Worm (Caenorhabditis elegans) whole organism, late embryonic: ENCODE measurements around the gene hlh-33.

ENCODE experiments used
- K09A11.1 ChIP-seq: sonication (generic microtip); optimal IDR thresholded peaks from 2 replicates; lab custom pipeline; 2017; ENCODE audit warnings: antibody characterized with exemption, mild to moderate bottlenecking, missing genetic modification characterization, missing compliant biosample characterization; ENCODE audit not compliant: insufficient read depth
- T23F11.4 ChIP-seq: fragments of 200-800 bp; sonication (Bioruptor generic); optimal IDR thresholded peaks from 2 replicates; lab custom pipeline; 2018; ENCODE audit warnings: mild to moderate bottlenecking, missing genetic modification characterization, missing compliant biosample characterization
- Y22D7AL.16 ChIP-seq: sonication (generic microtip); optimal IDR thresholded peaks from 2 replicates; lab custom pipeline; 2016; ENCODE audit warnings: missing genetic modification characterization, missing compliant biosample characterization
- ama-1 ChIP-seq: fragments of 150-350 bp; optimal IDR thresholded peaks from 2 replicates; lab custom pipeline; 2014
- ceh-14 ChIP-seq: sonication (generic microtip); optimal IDR thresholded peaks from 2 replicates; lab custom pipeline; 2016; ENCODE audit warnings: missing genotype, missing genetic modification characterization, missing compliant biosample characterization
- ceh-18 ChIP-seq: sonication (generic microtip); optimal IDR thresholded peaks from 2 replicates; lab custom pipeline; 2016; ENCODE audit warnings: missing genetic modification characterization, missing compliant biosample characterization
- ceh-19 ChIP-seq: fragments of 200-800 bp; sonication (Bioruptor generic); optimal IDR thresholded peaks from 2 replicates; lab custom pipeline; 2018; ENCODE audit warnings: mild to moderate bottlenecking, missing genetic modification characterization, missing compliant biosample characterization
- ceh-22 ChIP-seq: sonication (generic microtip); optimal IDR thresholded peaks from 2 replicates; lab custom pipeline; 2017; ENCODE audit warnings: missing biosample characterization, missing genetic modification characterization
- ceh-24 ChIP-seq: sonication (generic microtip); optimal IDR thresholded peaks from 2 replicates; lab custom pipeline; 2016; ENCODE audit warnings: mild to moderate bottlenecking, missing genetic modification characterization, missing compliant biosample characterization
- ceh-30 ChIP-seq: fragments of 150-350 bp; optimal IDR thresholded peaks from 2 replicates; lab custom pipeline; 2014; ENCODE audit warnings: missing biosample characterization, missing genetic modification characterization
- ceh-34 ChIP-seq: sonication (generic microtip); optimal IDR thresholded peaks from 2 replicates; lab custom pipeline; 2016; ENCODE audit warnings: mild to moderate bottlenecking, missing genetic modification characterization, missing compliant biosample characterization
- ceh-45 ChIP-seq: fragments of 200-800 bp; sonication (Bioruptor generic); IDR thresholded peaks from 2 replicates; pipeline ENCODE4 v1.3.6; 2022; ENCODE audit warnings: missing genetic modification reagents, missing genetic modification characterization, missing compliant biosample characterization
- ceh-48 ChIP-seq: sonication (generic microtip); optimal IDR thresholded peaks from 2 replicates; lab custom pipeline; 2016; ENCODE audit warnings: missing genetic modification characterization, inconsistent platforms, missing compliant biosample characterization
- che-1 ChIP-seq: sonication (generic microtip); optimal IDR thresholded peaks from 2 replicates; lab custom pipeline; 2016; ENCODE audit warnings: mild to moderate bottlenecking, missing genetic modification characterization, missing compliant biosample characterization
- dmd-4 ChIP-seq: sonication (generic microtip); optimal IDR thresholded peaks from 2 replicates; lab custom pipeline; 2016; ENCODE audit warnings: borderline replicate concordance, missing genetic modification characterization, missing compliant biosample characterization
- elt-2 ChIP-seq: sonication (generic microtip); optimal IDR thresholded peaks from 2 replicates; lab custom pipeline; 2016; ENCODE audit warnings: missing genetic modification reagents, missing genetic modification characterization, missing compliant biosample characterization
- elt-4 ChIP-seq: sonication (generic microtip); optimal IDR thresholded peaks from 2 replicates; lab custom pipeline; 2016; ENCODE audit warnings: missing genetic modification characterization, missing compliant biosample characterization
- fax-1 ChIP-seq: sonication (generic microtip); optimal IDR thresholded peaks from 2 replicates; lab custom pipeline; 2016; ENCODE audit warnings: missing genotype, missing genetic modification characterization, missing compliant biosample characterization
- fkh-10 ChIP-seq: fragments of 150-350 bp; optimal IDR thresholded peaks from 2 replicates; lab custom pipeline; 2014; ENCODE audit warnings: missing biosample characterization, missing genetic modification reagents, missing genetic modification characterization
- hlh-30 ChIP-seq: sonication (generic microtip); optimal IDR thresholded peaks from 2 replicates; lab custom pipeline; 2017; ENCODE audit warnings: antibody characterized with exemption, missing genetic modification characterization, missing compliant biosample characterization; ENCODE audit not compliant: insufficient read depth
- hlh-6 ChIP-seq: sonication (generic microtip); optimal IDR thresholded peaks from 2 replicates; lab custom pipeline; 2016; ENCODE audit warnings: missing genotype, missing genetic modification characterization, missing compliant biosample characterization
- hlh-8 ChIP-seq: sonication (generic microtip); optimal IDR thresholded peaks from 2 replicates; lab custom pipeline; 2016; ENCODE audit warnings: missing genotype, missing genetic modification characterization, missing compliant biosample characterization
- lim-6 ChIP-seq: sonication (generic microtip); optimal IDR thresholded peaks from 2 replicates; lab custom pipeline; 2016; ENCODE audit warnings: missing genetic modification characterization, missing compliant biosample characterization
- lin-11 ChIP-seq: fragments of 200-800 bp; sonication (Bioruptor generic); optimal IDR thresholded peaks from 2 replicates; lab custom pipeline; 2018; ENCODE audit warnings: mild to moderate bottlenecking, missing genetic modification characterization, missing compliant biosample characterization
- madf-2 ChIP-seq: sonication (generic microtip); optimal IDR thresholded peaks from 2 replicates; lab custom pipeline; 2017; ENCODE audit warnings: missing genetic modification characterization, missing compliant biosample characterization
- nhr-11 ChIP-seq: fragments of 150-350 bp; optimal IDR thresholded peaks from 2 replicates; lab custom pipeline; 2014; ENCODE audit warnings: missing biosample characterization, missing genetic modification characterization
- odd-2 ChIP-seq: sonication (generic microtip); optimal IDR thresholded peaks from 2 replicates; lab custom pipeline; 2017; ENCODE audit warnings: antibody characterized with exemption, mild to moderate bottlenecking, missing genetic modification characterization, missing compliant biosample characterization
- pag-3 ChIP-seq: sonication (generic microtip); optimal IDR thresholded peaks from 2 replicates; lab custom pipeline; 2016; ENCODE audit warnings: missing compliant biosample characterization, missing genetic modification characterization, borderline replicate concordance
- pat-9 ChIP-seq: fragments of 200-800 bp; sonication (Bioruptor generic); optimal IDR thresholded peaks from 2 replicates; lab custom pipeline; 2018; ENCODE audit warnings: mild to moderate bottlenecking, missing genetic modification characterization, moderate library complexity, missing compliant biosample characterization
- pha-2 ChIP-seq: sonication (generic microtip); optimal IDR thresholded peaks from 2 replicates; lab custom pipeline; 2017; ENCODE audit warnings: mild to moderate bottlenecking, missing genetic modification characterization, missing compliant biosample characterization
- pha-4 ChIP-seq: fragments of 150-350 bp; optimal IDR thresholded peaks from 2 replicates; lab custom pipeline; 2018; ENCODE audit warnings: missing biosample characterization, missing genetic modification reagents, missing genetic modification characterization
- rnt-1 ChIP-seq: sonication (generic microtip); optimal IDR thresholded peaks from 2 replicates; lab custom pipeline; 2016; ENCODE audit warnings: missing genetic modification characterization, missing compliant biosample characterization
- sdc-2 ChIP-seq: sonication (generic microtip); optimal IDR thresholded peaks from 2 replicates; lab custom pipeline; 2016; ENCODE audit warnings: missing genotype, missing genetic modification characterization, missing compliant biosample characterization
- sox-2 ChIP-seq: fragments of 200-800 bp; sonication (Bioruptor generic); IDR thresholded peaks from 2 replicates; pipeline ENCODE4 v1.3.6; 2022; ENCODE audit warnings: missing genetic modification reagents, missing genetic modification characterization, missing compliant biosample characterization
- ttx-3 ChIP-seq: sonication (generic microtip); optimal IDR thresholded peaks from 2 replicates; lab custom pipeline; 2016; ENCODE audit warnings: missing genetic modification reagents, missing genetic modification characterization, missing compliant biosample characterization
- unc-86 ChIP-seq: sonication (generic microtip); optimal IDR thresholded peaks from 2 replicates; lab custom pipeline; 2016; ENCODE audit warnings: missing genetic modification characterization, missing compliant biosample characterization

hlh-33 gene

DNA sequence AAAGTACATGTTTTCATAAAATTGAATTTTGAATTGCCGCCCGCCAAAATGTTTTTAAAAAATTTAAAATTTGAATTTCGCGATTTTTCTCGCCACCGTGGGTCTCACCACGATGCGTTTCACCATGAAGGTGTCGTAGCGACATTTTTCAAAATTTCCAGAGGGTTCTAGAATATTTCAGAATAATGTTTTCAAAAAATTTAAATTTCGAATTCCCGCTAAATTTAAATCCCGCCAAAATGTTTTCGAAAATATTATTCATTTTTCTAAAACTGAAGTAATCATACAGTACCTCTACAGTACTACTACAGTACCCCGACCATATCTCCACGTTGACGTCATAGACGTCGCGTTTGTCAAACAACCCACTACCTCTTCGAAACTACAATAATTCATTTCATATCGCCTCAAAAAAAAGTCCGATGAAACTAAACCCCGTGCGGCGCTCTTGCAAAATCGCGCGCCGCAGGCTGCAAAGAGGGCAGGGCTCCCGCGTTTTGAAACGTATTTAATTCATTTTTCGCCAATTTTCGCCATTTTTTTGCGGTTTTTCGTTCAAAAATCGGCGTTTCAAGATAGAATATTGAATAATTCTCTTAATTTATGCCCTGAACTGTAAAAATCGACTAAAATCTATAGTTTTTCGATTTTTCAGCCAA, 30.8 kb upstream of the hlh-33 start, which contains the start of the genes pvf-1 and Y39A3CL.7 (continued):
- TF ChIP-seq pat-9 (tag; lab: Kevin White, UChicago), result peak; percentile 82
- peak; percentile 55 for TF ChIP-seq odd-2
- no peak for TF ChIP-seq elt-4 (tag; lab: Kevin White, UChicago)
- no peak for TF ChIP-seq sox-2 (GFP tag; lab: Robert Waterston, UW)
- TF ChIP-seq ceh-48 (tag; lab: Kevin White, UChicago), result no peak
- TF ChIP-seq Y22D7AL.16 (tag; lab: Kevin White, UChicago), result peak; percentile 18
- TF ChIP-seq ceh-14 (tag; lab: Kevin White, UChicago), result peak; percentile 76
- TF ChIP-seq hlh-30, result no peak
- no peak for TF ChIP-seq hlh-8 (tag; lab: Kevin White, UChicago)
- TF ChIP-seq pha-2 (tag; lab: Kevin White, UChicago), result peak; percentile 49
- TF ChIP-seq ttx-3, result peak; percentile 55
- peak; percentile 63 for TF ChIP-seq K09A11.1 (tag; lab: Kevin White, UChicago)
- TF ChIP-seq fkh-10 (GFP tag; lab: Kevin White, UChicago), result no peak
- peak; percentile 43 for TF ChIP-seq lin-11
- peak; percentile 19 for TF ChIP-seq dmd-4 (tag; lab: Kevin White, UChicago)
- peak; percentile 55 for TF ChIP-seq fax-1 (tag; lab: Kevin White, UChicago)
- TF ChIP-seq madf-2 (tag; lab: Kevin White, UChicago), result peak; percentile 44
- TF ChIP-seq ceh-34 (tag; lab: Kevin White, UChicago), result peak; percentile 75
- TF ChIP-seq pag-3 (tag; lab: Kevin White, UChicago), result no peak
- no peak for TF ChIP-seq ama-1 (lab: Kevin White, UChicago)
- no peak for TF ChIP-seq pha-4 (tag; lab: Kevin White, UChicago)
- peak; percentile 58 for TF ChIP-seq che-1 (tag; lab: Kevin White, UChicago)

DNA sequence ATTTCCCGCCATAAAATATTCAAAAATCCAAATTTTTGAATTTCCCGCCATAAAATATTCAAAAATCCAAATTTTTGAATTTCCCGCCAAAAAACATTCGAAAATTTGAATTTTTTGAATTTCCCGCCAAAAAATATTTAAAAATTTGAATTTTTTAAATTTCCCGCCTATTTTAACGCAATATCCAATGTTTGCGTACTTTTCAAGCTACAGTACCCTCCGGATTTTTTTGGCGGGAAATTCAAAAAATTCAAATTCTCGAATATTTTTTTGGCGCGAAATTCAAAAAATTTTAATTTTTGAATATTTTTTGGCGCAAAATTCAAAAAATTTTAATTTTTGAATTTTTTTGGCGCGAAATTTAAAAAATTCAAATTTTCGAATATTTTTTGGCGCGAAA, 24.1 kb upstream of the hlh-33 start:
- TF ChIP-seq hlh-30, result no peak
- TF ChIP-seq Y22D7AL.16 (tag; lab: Kevin White, UChicago), result no peak

DNA sequence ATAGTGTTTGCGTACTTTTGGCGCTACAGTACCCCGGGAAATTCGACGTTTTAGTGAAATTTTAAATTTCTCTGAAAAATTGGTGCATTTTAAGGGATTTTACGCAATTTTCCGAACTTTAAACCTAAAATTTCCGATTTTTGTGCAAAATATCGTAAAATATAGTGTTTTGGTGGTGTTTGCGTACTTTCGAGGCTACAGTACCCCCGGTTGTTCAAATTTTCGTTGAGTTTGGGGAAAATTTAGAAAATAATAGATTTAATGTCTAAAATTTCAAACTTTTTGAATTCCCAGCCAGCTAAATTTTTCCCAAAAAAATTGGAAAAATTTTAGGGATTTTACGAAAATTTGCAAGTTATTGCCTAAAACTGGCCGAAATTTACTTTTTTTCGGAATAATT, 22.7 kb upstream of the hlh-33 start:
- TF ChIP-seq odd-2, result no peak
- no peak for TF ChIP-seq rnt-1 (tag; lab: Kevin White, UChicago)
- TF ChIP-seq lim-6 (tag; lab: Kevin White, UChicago), result no peak
- TF ChIP-seq dmd-4 (tag; lab: Kevin White, UChicago), result no peak
- TF ChIP-seq hlh-6 (tag; lab: Kevin White, UChicago), result no peak
- no peak for TF ChIP-seq ceh-48 (tag; lab: Kevin White, UChicago)
- TF ChIP-seq ceh-34 (tag; lab: Kevin White, UChicago), result no peak
- no peak for TF ChIP-seq elt-2 (tag; lab: Kevin White, UChicago)
- no peak for TF ChIP-seq ceh-19
- TF ChIP-seq ceh-14 (tag; lab: Kevin White, UChicago), result no peak
- no peak for TF ChIP-seq ceh-24 (tag; lab: Kevin White, UChicago)
- TF ChIP-seq unc-86 (tag; lab: Kevin White, UChicago), result no peak
- TF ChIP-seq sdc-2 (tag; lab: Kevin White, UChicago), result no peak
- no peak for TF ChIP-seq ceh-30 (tag; lab: Kevin White, UChicago)
- TF ChIP-seq T23F11.4, result no peak
- no peak for TF ChIP-seq ceh-18 (tag; lab: Kevin White, UChicago)
- no peak for TF ChIP-seq ceh-22 (tag; lab: Kevin White, UChicago)

DNA sequence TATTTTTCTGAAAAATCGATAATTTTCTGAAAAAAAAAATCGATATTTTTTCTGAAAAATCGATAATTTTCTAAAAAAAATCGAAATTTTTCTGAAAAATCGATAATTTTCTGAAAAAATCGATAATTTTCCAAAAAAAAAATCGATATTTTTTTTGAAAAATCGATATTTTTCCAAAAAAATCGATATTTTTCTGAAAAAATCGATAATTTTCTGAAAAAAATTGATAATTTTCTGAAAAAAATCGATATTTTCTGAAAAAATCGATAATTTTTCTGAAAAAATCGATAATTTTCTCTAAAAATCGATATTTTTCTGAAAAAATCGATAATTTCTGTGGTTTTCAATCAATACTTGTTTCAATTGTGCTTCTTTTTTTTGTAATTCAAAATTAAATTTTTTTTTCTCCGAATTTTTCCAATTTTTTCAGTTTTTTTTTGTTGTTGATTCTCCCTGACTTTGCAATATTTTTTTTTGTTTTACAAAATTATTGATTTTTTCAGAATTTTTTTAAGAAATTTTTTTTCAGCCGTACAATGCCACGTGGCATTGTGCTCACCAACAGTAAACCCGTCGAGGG, 21.1 kb upstream of the hlh-33 start, which contains the start of gene rexd-1:
TSS of gene rexd-1 (plus strand) at position 530 of the 580 bp plus-strand sequence.
- TF ChIP-seq nhr-11 (no peak), ceh-45 (GFP tag; lab: Robert Waterston, UW) (no peak), ceh-48 (tag; lab: Kevin White, UChicago) (peak; percentile 82), ceh-14 (tag; lab: Kevin White, UChicago) (no peak), ttx-3 (no peak)
